Worm (Caenorhabditis elegans) whole organism, L3 larva: ENCODE data around the gene M01E10.3.

Source experiments
- mdl-1 ChIP-seq: fragments of 150-350 bp; optimal IDR thresholded peaks from 2 replicates; lab custom pipeline; 2014; ENCODE audit warnings: missing biosample characterization, missing genetic modification characterization
- nhr-237 ChIP-seq: fragments of 150-350 bp; optimal IDR thresholded peaks from 2 replicates; lab custom pipeline; 2014; ENCODE audit warnings: missing biosample characterization, missing genetic modification characterization

ce11 chrIII:2032327-2033093, 21.5 kb downstream of the M01E10.3 start:
- no peak for TF ChIP-seq mdl-1 (tag; lab: Kevin White, UChicago)
- no peak for TF ChIP-seq nhr-237
